Fruit fly (Drosophila melanogaster) whole organism, embryonic: ENCODE results near the gene Rpn2.

Source experiments
- Bgb ChIP-seq: fragments of 200-800 bp; sonication (Bioruptor generic); IDR thresholded peaks from 2 replicates; pipeline ENCODE4 v1.3.6; 2022; ENCODE audit warnings: missing biosample characterization, missing genetic modification characterization; ENCODE audit not compliant: partially characterized antibody
- CG10431 ChIP-seq: fragments of 200-800 bp; sonication (Bioruptor generic); optimal IDR thresholded peaks from 3 replicates; lab custom pipeline; 2018; ENCODE audit warnings: missing biosample characterization, mild to moderate bottlenecking, missing genetic modification characterization
- CG11723 ChIP-seq: fragments of 200-800 bp; sonication (Bioruptor generic); optimal IDR thresholded peaks from 2 replicates; lab custom pipeline; 2017; ENCODE audit warnings: missing biosample characterization, mild to moderate bottlenecking, missing genetic modification characterization
- CG12744 ChIP-seq: fragments of 200-800 bp; sonication (Bioruptor generic); optimal IDR thresholded peaks from 2 replicates; lab custom pipeline; 2016; ENCODE audit warnings: missing biosample characterization, missing genetic modification characterization
- CG13775 ChIP-seq: fragments of 200-800 bp; sonication (Bioruptor generic); optimal IDR thresholded peaks from 3 replicates; lab custom pipeline; 2017; ENCODE audit warnings: missing biosample characterization, mild to moderate bottlenecking, missing genetic modification characterization
- CG14710 ChIP-seq: fragments of 200-800 bp; sonication (Bioruptor generic); optimal IDR thresholded peaks from 3 replicates; lab custom pipeline; 2019; ENCODE audit warnings: missing biosample characterization, mild to moderate bottlenecking, missing genetic modification characterization, moderate library complexity
- CG15696 ChIP-seq: fragments of 200-800 bp; sonication (Bioruptor generic); optimal IDR thresholded peaks from 2 replicates; lab custom pipeline; 2019; ENCODE audit warnings: missing biosample characterization, mild to moderate bottlenecking, missing genetic modification characterization, moderate library complexity
- CG16779 ChIP-seq: fragments of 200-800 bp; sonication (Bioruptor generic); IDR thresholded peaks from 2 replicates; pipeline ENCODE4 v1.3.6; 2022; ENCODE audit warnings: missing biosample characterization, missing genetic modification characterization
- CG18764 ChIP-seq: fragments of 200-800 bp; sonication (Bioruptor generic); optimal IDR thresholded peaks from 3 replicates; lab custom pipeline; 2016; ENCODE audit warnings: missing biosample characterization, missing genetic modification characterization
- CG2116 ChIP-seq: fragments of 200-800 bp; sonication (Bioruptor generic); optimal IDR thresholded peaks from 3 replicates; lab custom pipeline; 2018; ENCODE audit warnings: missing biosample characterization, mild to moderate bottlenecking, missing genetic modification characterization
- CG4617 ChIP-seq: fragments of 200-800 bp; sonication (Bioruptor generic); optimal IDR thresholded peaks from 3 replicates; lab custom pipeline; 2016; ENCODE audit warnings: missing biosample characterization, missing genetic modification characterization, borderline replicate concordance
- CG4854 ChIP-seq: fragments of 200-800 bp; sonication (Bioruptor generic); optimal IDR thresholded peaks from 2 replicates; lab custom pipeline; 2016; ENCODE audit warnings: missing biosample characterization, missing genetic modification characterization, inconsistent platforms
- CG9215 ChIP-seq: fragments of 200-800 bp; sonication (Bioruptor generic); IDR thresholded peaks from 2 replicates; pipeline ENCODE4 v1.3.6; 2022; ENCODE audit warnings: missing biosample characterization, missing genetic modification characterization
- CG9876 ChIP-seq: fragments of 200-800 bp; sonication (Bioruptor generic); optimal IDR thresholded peaks from 2 replicates; lab custom pipeline; 2016; ENCODE audit warnings: missing biosample characterization, missing genetic modification characterization
- Dad ChIP-seq: fragments of 200-800 bp; sonication (Bioruptor generic); optimal IDR thresholded peaks from 3 replicates; lab custom pipeline; 2016; ENCODE audit warnings: missing biosample characterization, missing genetic modification characterization
- Deaf1 ChIP-seq: fragments of 200-800 bp; optimal IDR thresholded peaks from 3 replicates; lab custom pipeline; 2019; ENCODE audit warnings: missing biosample characterization, mild to moderate bottlenecking, missing genetic modification characterization, moderate library complexity
- Dek ChIP-seq: fragments of 200-800 bp; sonication (Bioruptor generic); optimal IDR thresholded peaks from 3 replicates; lab custom pipeline; 2019; ENCODE audit warnings: missing biosample characterization, mild to moderate bottlenecking, missing genetic modification characterization, moderate library complexity
- Fer3 ChIP-seq: fragments of 200-800 bp; sonication (Bioruptor generic); optimal IDR thresholded peaks from 2 replicates; lab custom pipeline; 2018; ENCODE audit warnings: missing biosample characterization, mild to moderate bottlenecking, missing genetic modification characterization, moderate library complexity
- Hey ChIP-seq: fragments of 200-800 bp; sonication (Bioruptor generic); optimal IDR thresholded peaks from 3 replicates; lab custom pipeline; 2018; ENCODE audit warnings: missing biosample characterization, mild to moderate bottlenecking, missing genetic modification characterization
- Hr78 ChIP-seq, 2 experiments: fragments of 200-800 bp in 1 of 2; fragments of >200 bp in 1 of 2; sonication (Bioruptor generic) in 1 of 2; optimal IDR thresholded peaks; 2 replicates each; lab custom pipeline; 2017 to 2019; ENCODE audit warnings: missing biosample characterization in 2 of 2, missing genetic modification characterization in 2 of 2, mild to moderate bottlenecking in 1 of 2, moderate library complexity in 1 of 2
- MTF-1 ChIP-seq: fragments of 200-800 bp; sonication (Bioruptor generic); optimal IDR thresholded peaks from 2 replicates; lab custom pipeline; 2018; ENCODE audit warnings: missing biosample characterization, mild to moderate bottlenecking, missing genetic modification characterization, borderline replicate concordance
- Mes4 ChIP-seq: fragments of 200-800 bp; sonication (Bioruptor generic); optimal IDR thresholded peaks from 2 replicates; lab custom pipeline; 2016; ENCODE audit warnings: missing biosample characterization, missing genetic modification characterization
- Sin3A ChIP-seq: fragments of >200 bp; optimal IDR thresholded peaks from 2 replicates; lab custom pipeline; 2018
- Sox102F ChIP-seq: fragments of 200-800 bp; sonication (Bioruptor generic); optimal IDR thresholded peaks from 2 replicates; lab custom pipeline; 2018; ENCODE audit warnings: missing biosample characterization, mild to moderate bottlenecking, missing genetic modification characterization, moderate library complexity
- Spps ChIP-seq: fragments of 200-800 bp; sonication (Bioruptor generic); optimal IDR thresholded peaks from 2 replicates; lab custom pipeline; 2018; ENCODE audit warnings: missing biosample characterization, mild to moderate bottlenecking, missing genetic modification characterization
- Ssrp ChIP-seq: fragments of 200-800 bp; sonication (Bioruptor generic); optimal IDR thresholded peaks from 2 replicates; lab custom pipeline; 2018; ENCODE audit warnings: missing biosample characterization, mild to moderate bottlenecking, missing genetic modification characterization, moderate library complexity
- Vsx1 ChIP-seq: fragments of 200-800 bp; sonication (Bioruptor generic); optimal IDR thresholded peaks from 2 replicates; lab custom pipeline; 2017; ENCODE audit warnings: missing biosample characterization, mild to moderate bottlenecking, missing genetic modification characterization, missing genetic modification reagents
- bcd ChIP-seq: fragments of 200-800 bp; sonication (Bioruptor generic); optimal IDR thresholded peaks from 2 replicates; lab custom pipeline; 2017; ENCODE audit warnings: missing biosample characterization, mild to moderate bottlenecking, missing genetic modification characterization
- bowl ChIP-seq: fragments of 200-800 bp; sonication (Bioruptor generic); IDR thresholded peaks from 2 replicates; pipeline ENCODE4 v1.3.6; 2022; ENCODE audit warnings: missing biosample characterization, missing genetic modification characterization
- crp ChIP-seq, 2 experiments: fragments of 200-800 bp; sonication (Bioruptor generic); optimal IDR thresholded peaks; 2 replicates in 1 of 2; 3 replicates in 1 of 2; lab custom pipeline; 2017; ENCODE audit warnings: missing biosample characterization in 2 of 2, missing genetic modification characterization in 2 of 2, mild to moderate bottlenecking in 1 of 2, moderate library complexity in 1 of 2
- dan ChIP-seq: fragments of 200-800 bp; sonication (Bioruptor generic); IDR thresholded peaks from 2 replicates; pipeline ENCODE4 v1.3.6; 2022; ENCODE audit warnings: missing biosample characterization, missing genetic modification characterization
- dati ChIP-seq: fragments of 200-800 bp; sonication (Bioruptor generic); IDR thresholded peaks from 2 replicates; pipeline ENCODE4 v1.3.6; 2022; ENCODE audit warnings: missing biosample characterization, missing genetic modification characterization
- disco-r ChIP-seq: fragments of 200-800 bp; sonication (Bioruptor generic); optimal IDR thresholded peaks from 2 replicates; lab custom pipeline; 2016; ENCODE audit warnings: missing biosample characterization, missing genetic modification characterization
- dmrt11E ChIP-seq: fragments of 200-800 bp; sonication (Bioruptor generic); optimal IDR thresholded peaks from 3 replicates; lab custom pipeline; 2018; ENCODE audit warnings: missing biosample characterization, mild to moderate bottlenecking, missing genetic modification characterization, moderate library complexity
- dysf ChIP-seq: fragments of 200-800 bp; sonication (Bioruptor generic); IDR thresholded peaks from 3 replicates; pipeline ENCODE4 v1.3.6; 2022; ENCODE audit warnings: missing biosample characterization, missing genetic modification characterization
- emc ChIP-seq: fragments of 200-800 bp; sonication (Bioruptor generic); optimal IDR thresholded peaks from 2 replicates; lab custom pipeline; 2016; ENCODE audit warnings: missing biosample characterization, missing genetic modification characterization
- en ChIP-seq: fragments of 200-800 bp; sonication (Bioruptor generic); optimal IDR thresholded peaks from 2 replicates; lab custom pipeline; 2016; ENCODE audit warnings: missing biosample characterization, missing genetic modification characterization
- gce ChIP-seq: fragments of 200-800 bp; sonication (Bioruptor generic); IDR thresholded peaks from 3 replicates; pipeline ENCODE4 v1.3.6; 2022; ENCODE audit warnings: missing biosample characterization, missing genetic modification characterization
- gem ChIP-seq: fragments of 200-800 bp; sonication (Bioruptor generic); optimal IDR thresholded peaks from 2 replicates; lab custom pipeline; 2019; ENCODE audit warnings: missing biosample characterization, mild to moderate bottlenecking, missing genetic modification characterization, moderate library complexity
- gsb-n ChIP-seq: fragments of 200-800 bp; sonication (Bioruptor generic); optimal IDR thresholded peaks from 3 replicates; lab custom pipeline; 2018; ENCODE audit warnings: missing biosample characterization, mild to moderate bottlenecking, missing genetic modification characterization
- kni ChIP-seq: fragments of 200-800 bp; sonication (Bioruptor generic); optimal IDR thresholded peaks from 3 replicates; lab custom pipeline; 2017; ENCODE audit warnings: mild to moderate bottlenecking, missing biosample characterization, missing genetic modification reagents, missing genetic modification characterization
- mld ChIP-seq: fragments of 200-800 bp; sonication (Bioruptor generic); IDR thresholded peaks from 3 replicates; pipeline ENCODE4 v1.3.6; 2022; ENCODE audit warnings: missing biosample characterization, missing genetic modification characterization; ENCODE audit not compliant: partially characterized antibody
- onecut ChIP-seq: fragments of 200-800 bp; sonication (Bioruptor generic); IDR thresholded peaks from 2 replicates; pipeline ENCODE4 v1.3.6; 2022; ENCODE audit warnings: missing biosample characterization, missing genetic modification characterization
- repo ChIP-seq: fragments of 200-800 bp; sonication (Bioruptor generic); optimal IDR thresholded peaks from 2 replicates; lab custom pipeline; 2016; ENCODE audit warnings: missing biosample characterization, missing genetic modification characterization
- run ChIP-seq: fragments of 200-800 bp; sonication (Bioruptor generic); optimal IDR thresholded peaks from 3 replicates; lab custom pipeline; 2018; ENCODE audit warnings: missing biosample characterization, mild to moderate bottlenecking, missing genetic modification characterization
- sens-2 ChIP-seq: fragments of 200-800 bp; sonication (Bioruptor generic); IDR thresholded peaks from 2 replicates; pipeline ENCODE4 v1.3.6; 2022; ENCODE audit warnings: missing biosample characterization, missing genetic modification characterization
- slou ChIP-seq: fragments of 200-800 bp; sonication (Bioruptor generic); optimal IDR thresholded peaks from 3 replicates; lab custom pipeline; 2016; ENCODE audit warnings: missing biosample characterization, missing genetic modification characterization
- sob ChIP-seq: fragments of 200-800 bp; sonication (Bioruptor generic); IDR thresholded peaks from 2 replicates; pipeline ENCODE4 v1.3.6; 2022; ENCODE audit warnings: missing biosample characterization, missing genetic modification characterization
- sqz ChIP-seq: fragments of 200-800 bp; sonication (Bioruptor generic); optimal IDR thresholded peaks from 3 replicates; lab custom pipeline; 2018; ENCODE audit warnings: missing biosample characterization, mild to moderate bottlenecking, missing genetic modification characterization
- trem ChIP-seq: fragments of 200-800 bp; optimal IDR thresholded peaks from 3 replicates; lab custom pipeline; 2019; ENCODE audit warnings: missing biosample characterization, mild to moderate bottlenecking, missing genetic modification characterization, moderate library complexity
- yki ChIP-seq: fragments of >200 bp; optimal IDR thresholded peaks from 3 replicates; lab custom pipeline; 2018

Gene Rpn2

DNA sequence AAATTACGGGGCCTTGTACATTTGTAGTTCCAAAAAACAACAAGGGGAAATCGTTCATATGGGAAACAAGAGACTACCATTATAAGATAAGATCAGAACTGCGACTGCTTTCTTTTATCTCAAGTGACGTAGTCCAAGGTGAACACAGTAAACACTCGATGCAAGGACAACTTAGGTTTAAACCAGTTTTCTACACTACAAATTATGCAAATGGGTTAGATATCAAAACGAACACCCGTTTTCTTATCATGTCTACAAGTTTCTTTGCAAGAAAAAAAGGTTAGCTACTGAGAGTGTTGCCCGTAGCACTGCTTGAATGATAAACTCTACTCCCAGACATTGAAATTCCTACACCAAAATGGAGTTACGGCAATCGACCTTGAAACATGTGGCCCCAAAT is 29.2 kb upstream of the Rpn2 start (continued):
- peak; percentile 47; the same call in 1 of the 2 replicates for TF ChIP-seq sens-2
- no peak for TF ChIP-seq CG16779 (GFP tag; lab: Robert Waterston, UW)
- TF ChIP-seq run, result no peak
- TF ChIP-seq dan (GFP tag; lab: Robert Waterston, UW), result peak; percentile 66
- peak; percentile 40 for TF ChIP-seq Spps (tag; lab: Kevin White, UChicago)
- no peak for TF ChIP-seq mld (GFP tag; lab: Robert Waterston, UW)
- peak; percentile 24 for TF ChIP-seq repo (GFP tag; lab: Kevin White, UChicago)
- no peak for TF ChIP-seq CG10431 (GFP tag; lab: Kevin White, UChicago)
- TF ChIP-seq Ssrp (tag; lab: Kevin White, UChicago), result peak; percentile 41
- peak; percentile 26 for TF ChIP-seq CG18764 (GFP tag; lab: Kevin White, UChicago)
- TF ChIP-seq CG4617 (GFP tag; lab: Kevin White, UChicago), result no peak
- no peak for TF ChIP-seq sqz
- TF ChIP-seq bcd, result peak; percentile 49
- TF ChIP-seq dysf (GFP tag; lab: Robert Waterston, UW), result peak; percentile 76
- peak; percentile 59 for TF ChIP-seq dmrt11E (tag; lab: Kevin White, UChicago)
- peak; percentile 18 for TF ChIP-seq Dad (GFP tag; lab: Kevin White, UChicago)
- no peak for TF ChIP-seq CG11723 (GFP tag; lab: Kevin White, UChicago)
- no peak for TF ChIP-seq Sin3A (lab: Kevin White, UChicago)
- TF ChIP-seq MTF-1 (GFP tag; lab: Kevin White, UChicago), result no peak
- peak; percentile 31 for TF ChIP-seq emc (GFP tag; lab: Kevin White, UChicago)
- peak; percentile 13 for TF ChIP-seq CG9876 (GFP tag; lab: Kevin White, UChicago)
- TF ChIP-seq CG14710, result peak; percentile 32
- no peak for TF ChIP-seq dati (GFP tag; lab: Robert Waterston, UW)
- TF ChIP-seq trem, result peak; percentile 19
- no peak for TF ChIP-seq kni (GFP tag; lab: Kevin White, UChicago)
- TF ChIP-seq Hr78 (GFP tag; optimal IDR thresholded peaks at IDR 0.05; lab: Kevin White, UChicago), result no peak
- TF ChIP-seq CG2116 (GFP tag; lab: Kevin White, UChicago), result no peak
- TF ChIP-seq gce (GFP tag; lab: Robert Waterston, UW), result peak; percentile 51; the same call in 1 of the 3 replicates
- TF ChIP-seq Sox102F, result peak; percentile 70
- no peak for TF ChIP-seq gsb-n
- no peak for TF ChIP-seq CG12744 (GFP tag; lab: Kevin White, UChicago)
- TF ChIP-seq onecut, result peak; percentile 59
- no peak for TF ChIP-seq Hey (tag; lab: Kevin White, UChicago)
- peak; percentile 18 for TF ChIP-seq en (GFP tag; lab: Kevin White, UChicago)
- peak; percentile 7 for TF ChIP-seq CG15696 (tag; lab: Kevin White, UChicago)
- no peak for TF ChIP-seq crp (GFP tag; optimal IDR thresholded peaks at IDR 0.05; lab: Kevin White, UChicago)
- TF ChIP-seq Fer3, result peak; percentile 69
- no peak for TF ChIP-seq disco-r (GFP tag; lab: Kevin White, UChicago)
- TF ChIP-seq slou (GFP tag; lab: Kevin White, UChicago), result peak; percentile 24
- no peak for TF ChIP-seq Deaf1 (tag; lab: Kevin White, UChicago)
- no peak for TF ChIP-seq Bgb
- TF ChIP-seq Dek, result peak; percentile 32
- no peak for TF ChIP-seq bowl (GFP tag; lab: Robert Waterston, UW)
- TF ChIP-seq CG9215 (GFP tag; lab: Robert Waterston, UW), result peak; percentile 56
- peak; percentile 9 for TF ChIP-seq Mes4 (GFP tag; lab: Kevin White, UChicago)
- peak; percentile 72 for TF ChIP-seq sob (GFP tag; lab: Robert Waterston, UW)
- TF ChIP-seq CG13775, result peak; percentile 43
- TF ChIP-seq CG4854 (GFP tag; lab: Kevin White, UChicago), result no peak
- no peak for TF ChIP-seq Vsx1 (GFP tag; lab: Kevin White, UChicago)
- TF ChIP-seq yki, result no peak
- TF ChIP-seq gem (tag; lab: Kevin White, UChicago), result peak; percentile 82
